Worm (Caenorhabditis elegans) whole organism, L3 larva: ENCODE measurements around the gene ZK262.8.
"Not testable (repeated sequence)": the region's sequence is repeated elsewhere in the genome, so short reads cannot be mapped to it uniquely, and the experiment has no call there.

Source experiments
- R02D3.7 ChIP-seq: fragments of 150-350 bp; optimal IDR thresholded peaks from 2 replicates; lab custom pipeline; 2014; ENCODE audit warnings: missing biosample characterization, missing genetic modification characterization
- ama-1 ChIP-seq: fragments of 150-350 bp; optimal IDR thresholded peaks from 2 replicates; lab custom pipeline; 2018
- ceh-28 ChIP-seq: fragments of 150-350 bp; optimal IDR thresholded peaks from 2 replicates; lab custom pipeline; 2014; ENCODE audit warnings: missing biosample characterization, missing genetic modification reagents, missing genetic modification characterization
- ceh-9 ChIP-seq: sonication (generic microtip); optimal IDR thresholded peaks from 2 replicates; lab custom pipeline; 2018; ENCODE audit warnings: missing biosample characterization, missing genetic modification characterization
- elt-1 ChIP-seq: fragments of 150-350 bp; optimal IDR thresholded peaks from 2 replicates; lab custom pipeline; 2014; ENCODE audit warnings: missing biosample characterization, missing genetic modification characterization
- elt-2 ChIP-seq: sonication (generic microtip); optimal IDR thresholded peaks from 2 replicates; lab custom pipeline; 2016; ENCODE audit warnings: missing genetic modification reagents, mild to moderate bottlenecking, missing genetic modification characterization, missing compliant biosample characterization
- fkh-10 ChIP-seq: sonication (generic microtip); optimal IDR thresholded peaks from 2 replicates; lab custom pipeline; 2017; ENCODE audit warnings: missing biosample characterization, missing genetic modification reagents, missing genetic modification characterization
- nhr-237 ChIP-seq: fragments of 150-350 bp; optimal IDR thresholded peaks from 2 replicates; lab custom pipeline; 2014; ENCODE audit warnings: missing biosample characterization, missing genetic modification characterization
- pqm-1 ChIP-seq: fragments of 150-350 bp; optimal IDR thresholded peaks from 2 replicates; lab custom pipeline; 2017; ENCODE audit warnings: missing biosample characterization, missing genetic modification characterization, inconsistent platforms
- unc-62 ChIP-seq: fragments of 150-350 bp; sonication (generic microtip); optimal IDR thresholded peaks from 4 replicates; lab custom pipeline; 2014; ENCODE audit warnings: missing biosample characterization, missing genetic modification reagents, missing genetic modification characterization

DNA sequence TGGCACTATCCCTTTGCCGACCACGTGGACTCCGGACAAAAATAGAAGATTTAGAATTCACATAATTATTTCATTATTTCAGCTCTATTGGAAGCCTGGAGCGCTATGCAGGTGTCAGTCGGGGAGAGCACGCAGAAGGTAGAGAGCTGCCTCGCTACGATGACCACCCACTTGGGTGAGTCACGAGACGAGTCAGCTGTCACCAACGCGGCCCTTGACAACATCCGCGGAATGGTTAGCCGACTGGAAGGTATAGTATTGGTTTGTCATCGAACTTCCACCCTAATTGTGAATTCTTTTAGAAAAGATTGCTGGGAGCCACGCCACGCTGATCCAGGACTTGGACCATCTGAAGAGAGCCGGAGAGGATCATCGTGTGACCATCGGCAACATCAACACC is 1.3 kb downstream of the ZK262.8 start, which contains the start of gene ZK262.9:
- not testable (repeated sequence) for TF ChIP-seq nhr-237 (tag; lab: Kevin White, UChicago); pqm-1; fkh-10 (GFP tag; lab: Kevin White, UChicago); ceh-28 (tag; lab: Kevin White, UChicago); elt-1 (tag; lab: Kevin White, UChicago); ama-1 (lab: Kevin White, UChicago); elt-2 (tag; lab: Kevin White, UChicago); R02D3.7; unc-62 (GFP tag; lab: Kevin White, UChicago); ceh-9
